Fruit fly (Drosophila melanogaster) whole organism, embryonic: ENCODE measurements around the gene CG14036.

Experiments
- Asciz ChIP-seq: fragments of 200-800 bp; sonication (Bioruptor generic); optimal IDR thresholded peaks from 2 replicates; lab custom pipeline; 2017; ENCODE audit warnings: missing biosample characterization, mild to moderate bottlenecking, missing genetic modification characterization, missing genetic modification reagents
- Awh ChIP-seq: fragments of 200-800 bp; sonication (Bioruptor generic); IDR thresholded peaks from 2 replicates; pipeline ENCODE4, ENCODE4 v1.3.6; 2022; ENCODE audit warnings: missing biosample characterization, missing genetic modification characterization
- CG1024 ChIP-seq: fragments of 200-800 bp; sonication (Bioruptor generic); IDR thresholded peaks from 2 replicates; pipeline ENCODE4 v1.3.6; 2022; ENCODE audit warnings: missing biosample characterization, missing genetic modification characterization
- CG10274 ChIP-seq: fragments of 200-800 bp; sonication (Bioruptor generic); optimal IDR thresholded peaks from 3 replicates; lab custom pipeline; 2017; ENCODE audit warnings: missing biosample characterization, mild to moderate bottlenecking, missing genetic modification characterization
- CG10654 ChIP-seq: fragments of 200-800 bp; sonication (Bioruptor generic); optimal IDR thresholded peaks from 2 replicates; lab custom pipeline; 2016; ENCODE audit warnings: missing biosample characterization, missing genetic modification characterization
- CG11398 ChIP-seq: fragments of 200-800 bp; sonication (Bioruptor generic); optimal IDR thresholded peaks from 2 replicates; lab custom pipeline; 2016; ENCODE audit warnings: missing biosample characterization, missing genetic modification characterization
- CG12104 ChIP-seq: fragments of 200-800 bp; sonication (Bioruptor generic); optimal IDR thresholded peaks from 3 replicates; lab custom pipeline; 2016; ENCODE audit warnings: missing biosample characterization, missing genetic modification characterization
- CG1602 ChIP-seq: fragments of 200-800 bp; sonication (Bioruptor generic); optimal IDR thresholded peaks from 3 replicates; lab custom pipeline; 2016; ENCODE audit warnings: missing biosample characterization, missing genetic modification characterization
- CG1603 ChIP-seq: fragments of 200-800 bp; sonication (Bioruptor generic); optimal IDR thresholded peaks from 2 replicates; lab custom pipeline; 2019; ENCODE audit warnings: missing biosample characterization, mild to moderate bottlenecking, missing genetic modification characterization, moderate library complexity
- CG17612 ChIP-seq: fragments of 200-800 bp; sonication (Bioruptor generic); IDR thresholded peaks from 2 replicates; pipeline ENCODE4 v1.3.6; 2022; ENCODE audit warnings: missing biosample characterization, missing genetic modification characterization
- CG18599 ChIP-seq: fragments of 200-800 bp; sonication (Bioruptor generic); optimal IDR thresholded peaks from 3 replicates; lab custom pipeline; 2017; ENCODE audit warnings: missing biosample characterization, missing genetic modification characterization, mild to moderate bottlenecking, moderate library complexity, missing genetic modification reagents
- CG31224 ChIP-seq: fragments of 200-800 bp; sonication (Bioruptor generic); IDR thresholded peaks from 2 replicates; pipeline ENCODE4 v1.3.6; 2022; ENCODE audit warnings: missing biosample characterization, missing genetic modification characterization
- CG3995 ChIP-seq: fragments of 200-800 bp; sonication (Bioruptor generic); optimal IDR thresholded peaks from 3 replicates; lab custom pipeline; 2016; ENCODE audit warnings: missing biosample characterization, missing genetic modification characterization
- CG4404 ChIP-seq: fragments of 200-800 bp; sonication (Bioruptor generic); IDR thresholded peaks from 2 replicates; pipeline ENCODE4 v1.3.6; 2022; ENCODE audit warnings: missing biosample characterization, missing genetic modification characterization
- CG4820 ChIP-seq: fragments of 200-800 bp; sonication (Bioruptor generic); optimal IDR thresholded peaks from 3 replicates; lab custom pipeline; 2016; ENCODE audit warnings: missing biosample characterization, missing genetic modification characterization
- CG6272 ChIP-seq: fragments of 200-800 bp; sonication (Bioruptor generic); IDR thresholded peaks from 2 replicates; pipeline ENCODE4 v1.3.6; 2022; ENCODE audit warnings: missing biosample characterization, missing genetic modification characterization
- CG6791 ChIP-seq: fragments of 200-800 bp; sonication (Bioruptor generic); IDR thresholded peaks from 3 replicates; pipeline ENCODE4 v1.3.6; 2022; ENCODE audit warnings: missing biosample characterization, missing genetic modification characterization; ENCODE audit not compliant: partially characterized antibody
- CG7372 ChIP-seq: fragments of 200-800 bp; sonication (Bioruptor generic); IDR thresholded peaks from 2 replicates; pipeline ENCODE4 v1.3.6; 2022; ENCODE audit warnings: missing biosample characterization, missing genetic modification characterization
- CG8089 ChIP-seq: fragments of 200-800 bp; sonication (Bioruptor generic); optimal IDR thresholded peaks from 3 replicates; lab custom pipeline; 2016; ENCODE audit warnings: missing biosample characterization, missing genetic modification characterization
- CG9215 ChIP-seq: fragments of 200-800 bp; sonication (Bioruptor generic); IDR thresholded peaks from 2 replicates; pipeline ENCODE4 v1.3.6; 2022; ENCODE audit warnings: missing biosample characterization, missing genetic modification characterization
- D19B ChIP-seq: fragments of 200-800 bp; sonication (Bioruptor generic); optimal IDR thresholded peaks from 2 replicates; lab custom pipeline; 2017; ENCODE audit warnings: missing biosample characterization, mild to moderate bottlenecking, missing genetic modification characterization
- Deaf1 ChIP-seq: fragments of 200-800 bp; optimal IDR thresholded peaks from 3 replicates; lab custom pipeline; 2019; ENCODE audit warnings: missing biosample characterization, mild to moderate bottlenecking, missing genetic modification characterization, moderate library complexity
- Fer3 ChIP-seq: fragments of 200-800 bp; sonication (Bioruptor generic); optimal IDR thresholded peaks from 2 replicates; lab custom pipeline; 2018; ENCODE audit warnings: missing biosample characterization, mild to moderate bottlenecking, missing genetic modification characterization, moderate library complexity
- H15 ChIP-seq: fragments of 200-800 bp; sonication (Bioruptor generic); IDR thresholded peaks from 3 replicates; pipeline ENCODE4 v1.3.6; 2022; ENCODE audit warnings: missing biosample characterization, missing genetic modification characterization
- HHEX ChIP-seq: fragments of 200-800 bp; sonication (Bioruptor generic); optimal IDR thresholded peaks from 3 replicates; lab custom pipeline; 2017; ENCODE audit warnings: missing biosample characterization, mild to moderate bottlenecking, missing genetic modification characterization, missing genetic modification reagents
- Hmr ChIP-seq: fragments of 200-800 bp; sonication (Bioruptor generic); optimal IDR thresholded peaks from 3 replicates; lab custom pipeline; 2017; ENCODE audit warnings: mild to moderate bottlenecking, missing biosample characterization, missing genetic modification reagents, missing genetic modification characterization
- MBD-R2 ChIP-seq: fragments of 200-800 bp; sonication (Bioruptor generic); IDR thresholded peaks from 2 replicates; pipeline ENCODE4 v1.3.6; 2022; ENCODE audit warnings: missing biosample characterization, missing genetic modification characterization
- NFAT ChIP-seq: fragments of 200-800 bp; sonication (Bioruptor generic); IDR thresholded peaks from 2 replicates; pipeline ENCODE4 v1.3.6; 2022; ENCODE audit warnings: missing biosample characterization, missing genetic modification characterization
- Nf-YA ChIP-seq: fragments of 200-800 bp; sonication (Bioruptor generic); IDR thresholded peaks from 2 replicates; pipeline ENCODE4 v1.3.6; 2022; ENCODE audit warnings: missing biosample characterization, missing genetic modification characterization
- NfI ChIP-seq: fragments of 200-800 bp; sonication (Bioruptor generic); optimal IDR thresholded peaks from 3 replicates; lab custom pipeline; 2018; ENCODE audit warnings: missing biosample characterization, mild to moderate bottlenecking, missing genetic modification characterization, moderate library complexity
- Oli ChIP-seq: fragments of 200-800 bp; sonication (Bioruptor generic); optimal IDR thresholded peaks from 2 replicates; lab custom pipeline; 2018; ENCODE audit warnings: missing biosample characterization, mild to moderate bottlenecking, missing genetic modification characterization, moderate library complexity
- PHDP ChIP-seq: fragments of 200-800 bp; sonication (Bioruptor generic); optimal IDR thresholded peaks from 3 replicates; lab custom pipeline; 2018; ENCODE audit warnings: missing biosample characterization, mild to moderate bottlenecking, missing genetic modification characterization, moderate library complexity
- Six4 ChIP-seq: fragments of 200-800 bp; sonication (Bioruptor generic); optimal IDR thresholded peaks from 2 replicates; lab custom pipeline; 2016; ENCODE audit warnings: missing biosample characterization, missing genetic modification characterization
- Sox100B ChIP-seq: fragments of 200-800 bp; sonication (Bioruptor generic); optimal IDR thresholded peaks from 3 replicates; lab custom pipeline; 2018; ENCODE audit warnings: missing biosample characterization, mild to moderate bottlenecking, missing genetic modification characterization
- Sry-β ChIP-seq: fragments of 200-800 bp; sonication (Bioruptor generic); optimal IDR thresholded peaks from 2 replicates; lab custom pipeline; 2018; ENCODE audit warnings: missing biosample characterization, mild to moderate bottlenecking, missing genetic modification characterization, moderate library complexity
- TFAM ChIP-seq: fragments of 200-800 bp; sonication (Bioruptor generic); optimal IDR thresholded peaks from 2 replicates; lab custom pipeline; 2017; ENCODE audit warnings: missing biosample characterization, missing genetic modification characterization, inconsistent platforms
- Usf ChIP-seq: fragments of 200-800 bp; sonication (Bioruptor generic); optimal IDR thresholded peaks from 2 replicates; lab custom pipeline; 2017; ENCODE audit warnings: missing genotype, missing biosample characterization, missing genetic modification characterization
- Vsx1 ChIP-seq: fragments of 200-800 bp; sonication (Bioruptor generic); optimal IDR thresholded peaks from 2 replicates; lab custom pipeline; 2017; ENCODE audit warnings: missing biosample characterization, mild to moderate bottlenecking, missing genetic modification characterization, missing genetic modification reagents
- ase ChIP-seq: fragments of 200-800 bp; sonication (Bioruptor generic); IDR thresholded peaks from 3 replicates; pipeline ENCODE4 v1.3.6; 2022; ENCODE audit warnings: missing biosample characterization, missing genetic modification characterization
- fd64A ChIP-seq: fragments of 200-800 bp; sonication (Bioruptor generic); optimal IDR thresholded peaks from 3 replicates; lab custom pipeline; 2018; ENCODE audit warnings: missing biosample characterization, mild to moderate bottlenecking, missing genetic modification characterization
- gem ChIP-seq: fragments of 200-800 bp; sonication (Bioruptor generic); optimal IDR thresholded peaks from 2 replicates; lab custom pipeline; 2019; ENCODE audit warnings: missing biosample characterization, mild to moderate bottlenecking, missing genetic modification characterization, moderate library complexity
- gsb-n ChIP-seq: fragments of 200-800 bp; sonication (Bioruptor generic); optimal IDR thresholded peaks from 3 replicates; lab custom pipeline; 2018; ENCODE audit warnings: missing biosample characterization, mild to moderate bottlenecking, missing genetic modification characterization
- sob ChIP-seq: fragments of 200-800 bp; sonication (Bioruptor generic); IDR thresholded peaks from 2 replicates; pipeline ENCODE4 v1.3.6; 2022; ENCODE audit warnings: missing biosample characterization, missing genetic modification characterization
- sqz ChIP-seq: fragments of 200-800 bp; sonication (Bioruptor generic); optimal IDR thresholded peaks from 3 replicates; lab custom pipeline; 2018; ENCODE audit warnings: missing biosample characterization, mild to moderate bottlenecking, missing genetic modification characterization
- tin ChIP-seq: fragments of 200-800 bp; sonication (Bioruptor generic); optimal IDR thresholded peaks from 3 replicates; lab custom pipeline; 2016; ENCODE audit warnings: missing biosample characterization, missing genetic modification characterization
- tll ChIP-seq, 2 experiments: fragments of 200-800 bp in 1 of 2; fragments of >200 bp in 1 of 2; sonication (Bioruptor generic) in 1 of 2; optimal IDR thresholded peaks; 2 replicates each; lab custom pipeline; 2017 to 2019; ENCODE audit warnings: missing biosample characterization in 2 of 2, missing genetic modification characterization in 2 of 2, mild to moderate bottlenecking in 1 of 2, moderate library complexity in 1 of 2

CG14036 gene

dm6 chr2L:5060952-5061478 is 6.2 kb upstream of the CG14036 start (continued):
- TF ChIP-seq CG3995 (no peak), TFAM (no peak), CG4404 (GFP tag; lab: Robert Waterston, UW) (no peak), sob (GFP tag; lab: Robert Waterston, UW) (peak; percentile 75), Nf-YA (GFP tag; lab: Robert Waterston, UW) (no peak), CG1603 (peak; percentile 54), CG10654 (GFP tag; lab: Kevin White, UChicago) (peak; percentile 46), PHDP (tag; lab: Kevin White, UChicago) (peak; percentile 73), CG8089 (GFP tag; lab: Kevin White, UChicago) (no peak), CG9215 (GFP tag; lab: Robert Waterston, UW) (no peak), CG4820 (GFP tag; lab: Kevin White, UChicago) (peak; percentile 15), Sox100B (GFP tag; lab: Kevin White, UChicago) (peak; percentile 63), CG17612 (GFP tag; lab: Robert Waterston, UW) (no peak), H15 (GFP tag; lab: Robert Waterston, UW) (0 out of 3 replicates have a peak, but pooled peaks have one; percentile 31), MBD-R2 (GFP tag; lab: Robert Waterston, UW) (peak; percentile 47; the same call in 1 of the 2 replicates)

dm6 chr2L:5060515-5060914 is 5.7 kb upstream of the CG14036 start, which contains the start of gene qtc:
qtc (plus strand) TSS chr2L:5060815.
- TF ChIP-seq ase (GFP tag; lab: Robert Waterston, UW) (no peak), CG6791 (peak; percentile 27; the same call in 1 of the 3 replicates)

dm6 chr2L:5059645-5060254 is 4.9 kb upstream of the CG14036 start, which contains the start of gene Rpn11:
Rpn11 (minus strand) TSS chr2L:5059790.
- TF ChIP-seq CG12104 (GFP tag; lab: Kevin White, UChicago), result peak; percentile 51
- peak; percentile 26 for TF ChIP-seq Deaf1 (tag; lab: Kevin White, UChicago)
- TF ChIP-seq gsb-n (tag; lab: Kevin White, UChicago), result peak; percentile 47
- peak; percentile 15 for TF ChIP-seq CG11398 (GFP tag; lab: Kevin White, UChicago)
- TF ChIP-seq Oli (tag; lab: Kevin White, UChicago), result peak; percentile 44
- TF ChIP-seq CG1024, result no peak
- TF ChIP-seq CG7372 (GFP tag; lab: Robert Waterston, UW), result no peak
- TF ChIP-seq gem, result peak; percentile 83
- TF ChIP-seq Six4 (GFP tag; lab: Kevin White, UChicago), result peak; percentile 46
- peak; percentile 66 for TF ChIP-seq Fer3
- no peak for TF ChIP-seq fd64A (GFP tag; lab: Kevin White, UChicago)
- TF ChIP-seq tin (GFP tag; lab: Kevin White, UChicago), result peak; percentile 56
- 0 out of 2 replicates have a peak, but pooled peaks have one; percentile 34 for TF ChIP-seq NFAT (GFP tag; lab: Robert Waterston, UW)
- no peak for TF ChIP-seq CG10274 (GFP tag; lab: Kevin White, UChicago)
- peak; percentile 42 for TF ChIP-seq HHEX (GFP tag; lab: Kevin White, UChicago)
- 0 out of 2 replicates have a peak, but pooled peaks have one; percentile 9 for TF ChIP-seq CG31224 (GFP tag; lab: Robert Waterston, UW)
- peak; percentile 67 for TF ChIP-seq CG18599
- TF ChIP-seq Usf (GFP tag; lab: Kevin White, UChicago), result peak; percentile 7
- TF ChIP-seq D19B (GFP tag; lab: Kevin White, UChicago), result peak; percentile 20
- peak; percentile 67 for TF ChIP-seq CG1602 (GFP tag; lab: Kevin White, UChicago)
- TF ChIP-seq tll (GFP tag; optimal IDR thresholded peaks at IDR 0.05; lab: Kevin White, UChicago), result no peak
- TF ChIP-seq NfI (GFP tag; lab: Kevin White, UChicago), result peak; percentile 47
- peak; percentile 15 for TF ChIP-seq Asciz
- TF ChIP-seq Hmr (GFP tag; lab: Kevin White, UChicago), result peak; percentile 53
- TF ChIP-seq CG6272, result 0 out of 2 replicates have a peak, but pooled peaks have one; percentile 12
- no peak for TF ChIP-seq Awh (GFP tag; lab: Robert Waterston, UW)
- TF ChIP-seq Sry-β (GFP tag; lab: Kevin White, UChicago), result peak; percentile 97
- TF ChIP-seq Vsx1 (GFP tag; lab: Kevin White, UChicago), result no peak
- TF ChIP-seq sqz, result no peak
